Worm (Caenorhabditis elegans): ENCODE results near the gene lyst-1.

DNA sequence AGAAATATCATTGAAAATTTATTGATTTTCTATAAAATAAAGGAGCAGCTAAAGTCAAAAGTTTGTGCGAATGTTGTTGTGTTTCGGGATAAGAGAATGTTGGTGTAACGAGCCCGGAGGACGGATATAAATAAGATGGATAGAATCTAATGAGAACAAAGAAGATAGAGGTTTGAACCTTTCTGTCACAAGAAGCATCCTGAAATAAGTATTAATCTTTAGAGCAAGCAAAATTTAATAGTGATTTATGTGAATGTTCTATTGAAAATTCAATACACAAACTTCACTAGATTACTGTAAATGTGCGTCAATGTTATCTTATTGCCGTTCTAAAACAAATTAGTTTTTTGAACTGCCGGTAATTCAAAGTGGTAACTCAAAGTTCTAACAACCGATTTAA lies 37.2 kb downstream of the lyst-1 start, which contains the start of gene W03G11.3:
- no peak for TF ChIP-seq dao-5 (tag; optimal IDR thresholded peaks at IDR 0.05)
- TF ChIP-seq him-1 (tag; optimal IDR thresholded peaks at IDR 0.05): no peak
